Worm (Caenorhabditis elegans) whole organism, mixed stage, embryonic: Measurements from ENCODE around the gene papl-1.

Experiments
- ceh-83 ChIP-seq: fragments of 200-800 bp; sonication (Bioruptor generic); optimal IDR thresholded peaks from 2 replicates; lab custom pipeline; 2018; ENCODE audit warnings: mild to moderate bottlenecking, missing genetic modification characterization, missing compliant biosample characterization
- nhr-28 ChIP-seq: fragments of 150-350 bp; optimal IDR thresholded peaks from 2 replicates; lab custom pipeline; 2014; ENCODE audit warnings: missing biosample characterization, missing genetic modification characterization
- unc-39 ChIP-seq: fragments of 150-350 bp; optimal IDR thresholded peaks from 2 replicates; lab custom pipeline; 2014; ENCODE audit warnings: missing biosample characterization, missing genetic modification characterization

- no peak for TF ChIP-seq nhr-28
- TF ChIP-seq ceh-83 (GFP tag; lab: Kevin White, UChicago): no peak
- TF ChIP-seq unc-39 (tag; lab: Kevin White, UChicago): no peak
Observed at ce11 chrV:12797992-12798391, 38.4 kb upstream of the papl-1 start, which contains the start of gene ugt-6.
